Fruit fly (Drosophila melanogaster) whole organism, wandering third instar larva: ENCODE measurements around the gene CG7542.

Source experiments
- Abd-B ChIP-seq: fragments of >200 bp; optimal IDR thresholded peaks from 2 replicates; lab custom pipeline; 2017; ENCODE audit warnings: missing biosample characterization, missing genetic modification characterization
- CG32264 ChIP-seq: fragments of 200-800 bp; sonication (Bioruptor generic); optimal IDR thresholded peaks from 2 replicates; lab custom pipeline; 2016; ENCODE audit warnings: missing biosample characterization, missing genetic modification characterization
- CG9705 ChIP-seq: fragments of 200-800 bp; sonication (Bioruptor generic); optimal IDR thresholded peaks from 2 replicates; lab custom pipeline; 2018; ENCODE audit warnings: missing biosample characterization, mild to moderate bottlenecking, missing genetic modification characterization
- Dfd ChIP-seq: fragments of >200 bp; optimal IDR thresholded peaks from 2 replicates; lab custom pipeline; 2017; ENCODE audit warnings: missing biosample characterization, missing genetic modification characterization
- Myc ChIP-seq: fragments of >200 bp; optimal IDR thresholded peaks from 2 replicates; lab custom pipeline; 2017
- Rel ChIP-seq, 2 experiments: fragments of 200-800 bp; sonication (Bioruptor generic) in 1 of 2; optimal IDR thresholded peaks; 2 replicates in 1 of 2; 3 replicates in 1 of 2; lab custom pipeline; 2016 to 2019; ENCODE audit warnings: mild to moderate bottlenecking in 2 of 2, missing biosample characterization in 2 of 2, missing genetic modification characterization in 2 of 2, moderate library complexity in 1 of 2
- ey ChIP-seq: fragments of 200-800 bp; sonication (Bioruptor generic); optimal IDR thresholded peaks from 2 replicates; lab custom pipeline; 2016; ENCODE audit warnings: missing biosample characterization, missing genetic modification characterization
- foxo ChIP-seq, 2 experiments: fragments of 200-800 bp; sonication (Bioruptor generic); optimal IDR thresholded peaks; 2 replicates in 1 of 2; 3 replicates in 1 of 2; lab custom pipeline; 2016 to 2017; ENCODE audit warnings: missing biosample characterization in 2 of 2, missing genetic modification characterization in 2 of 2
- fru ChIP-seq: fragments of 200-800 bp; sonication (Bioruptor generic); optimal IDR thresholded peaks from 3 replicates; lab custom pipeline; 2016; ENCODE audit warnings: missing biosample characterization, mild to moderate bottlenecking, missing genetic modification characterization
- lola ChIP-seq: fragments of >200 bp; optimal IDR thresholded peaks from 2 replicates; lab custom pipeline; 2017; ENCODE audit warnings: missing biosample characterization, missing genetic modification characterization
- pan ChIP-seq: fragments of >200 bp; optimal IDR thresholded peaks from 2 replicates; lab custom pipeline; 2017
- psq ChIP-seq: fragments of 200-800 bp; sonication (Bioruptor generic); optimal IDR thresholded peaks from 3 replicates; lab custom pipeline; 2017; ENCODE audit warnings: missing biosample characterization, mild to moderate bottlenecking, missing genetic modification characterization, moderate library complexity
- sv ChIP-seq: fragments of 200-800 bp; sonication (Bioruptor generic); optimal IDR thresholded peaks from 3 replicates; lab custom pipeline; 2016; ENCODE audit warnings: missing biosample characterization, missing genetic modification characterization

dm6 chr3L:17513492-17513891 lies 36.1 kb upstream of the CG7542 start:
- TF ChIP-seq CG9705 (GFP tag; lab: Kevin White, UChicago) (no peak), pan (no peak), Dfd (GFP tag; lab: Kevin White, UChicago) (no peak), lola (no peak), Abd-B (GFP tag; lab: Kevin White, UChicago) (no peak), psq (GFP tag; lab: Kevin White, UChicago) (no peak), Myc (no peak), sv (GFP tag; lab: Kevin White, UChicago) (no peak), CG32264 (GFP tag; lab: Kevin White, UChicago) (no peak), foxo (GFP tag; optimal IDR thresholded peaks at IDR 0.05; lab: Kevin White, UChicago) (no peak), fru (no peak), ey (GFP tag; lab: Kevin White, UChicago) (no peak), Rel (GFP tag; optimal IDR thresholded peaks at IDR 0.05; lab: Kevin White, UChicago) (no peak), Rel (tag; optimal IDR thresholded peaks at IDR 0.05; lab: Kevin White, UChicago) (no peak)
